Worm (Caenorhabditis elegans) whole organism, L4/young adult: ENCODE data around the gene ldp-1.

Experiments used
- W03F9.2 ChIP-seq: fragments of 150-350 bp; optimal IDR thresholded peaks from 2 replicates; lab custom pipeline; 2014; ENCODE audit warnings: missing biosample characterization, missing genetic modification characterization
- him-1 ChIP-seq: sonication (generic microtip); optimal IDR thresholded peaks from 2 replicates; lab custom pipeline; 2016; ENCODE audit warnings: missing genotype, missing genetic modification reagents, missing genetic modification characterization, missing compliant biosample characterization

DNA sequence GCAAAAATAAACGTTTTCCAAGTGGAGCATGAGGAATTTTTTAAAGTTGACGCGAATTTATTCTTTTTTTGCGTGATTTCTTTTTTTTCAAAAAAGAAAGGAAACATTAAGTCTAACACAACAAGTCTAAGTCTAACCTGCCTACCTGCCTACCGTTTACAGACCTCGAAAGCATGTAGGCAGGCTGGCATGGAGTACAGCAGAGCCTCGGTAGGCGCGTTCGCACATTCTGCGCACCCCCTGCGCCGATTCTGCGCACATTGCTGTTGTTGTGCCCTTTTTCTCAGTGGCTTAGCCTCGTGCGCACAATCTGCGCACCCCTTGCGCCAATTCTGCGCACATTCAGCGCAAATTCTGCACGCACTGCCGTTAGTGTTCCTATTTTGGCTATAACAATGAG, 43.5 kb upstream of the ldp-1 start:
- TF ChIP-seq him-1 = no peak
- TF ChIP-seq W03F9.2 (tag; lab: Kevin White, UChicago) = no peak
